Fruit fly (Drosophila melanogaster) whole organism, embryonic: ENCODE data around the gene CG4972.
A peak's percentile ranks its signal among the peaks of the same experiment; 100 is the strongest.

Experiments used
- Atf-2 ChIP-seq: fragments of 200-800 bp; sonication (Bioruptor generic); optimal IDR thresholded peaks from 2 replicates; lab custom pipeline; 2016; ENCODE audit warnings: missing biosample characterization, missing genetic modification characterization
- CG10959 ChIP-seq: fragments of 200-800 bp; sonication (Bioruptor generic); IDR thresholded peaks from 2 replicates; pipeline ENCODE4 v1.3.6; 2022; ENCODE audit warnings: missing biosample characterization, missing genetic modification characterization
- CG11247 ChIP-seq: fragments of 200-800 bp; sonication (Bioruptor generic); IDR thresholded peaks from 2 replicates; pipeline ENCODE4 v1.3.6; 2022; ENCODE audit warnings: missing biosample characterization, missing genetic modification characterization
- CG11398 ChIP-seq: fragments of 200-800 bp; sonication (Bioruptor generic); optimal IDR thresholded peaks from 2 replicates; lab custom pipeline; 2016; ENCODE audit warnings: missing biosample characterization, missing genetic modification characterization
- CG14965 ChIP-seq: fragments of 200-800 bp; sonication (Bioruptor generic); optimal IDR thresholded peaks from 2 replicates; lab custom pipeline; 2016; ENCODE audit warnings: missing biosample characterization, missing genetic modification characterization, borderline replicate concordance
- CG1602 ChIP-seq: fragments of 200-800 bp; sonication (Bioruptor generic); optimal IDR thresholded peaks from 3 replicates; lab custom pipeline; 2016; ENCODE audit warnings: missing biosample characterization, missing genetic modification characterization
- CG1603 ChIP-seq: fragments of 200-800 bp; sonication (Bioruptor generic); optimal IDR thresholded peaks from 2 replicates; lab custom pipeline; 2019; ENCODE audit warnings: missing biosample characterization, mild to moderate bottlenecking, missing genetic modification characterization, moderate library complexity
- CG1647 ChIP-seq: fragments of 200-800 bp; sonication (Bioruptor generic); optimal IDR thresholded peaks from 3 replicates; lab custom pipeline; 2016; ENCODE audit warnings: missing biosample characterization, missing genetic modification characterization
- CG16813 ChIP-seq: fragments of 200-800 bp; sonication (Bioruptor generic); IDR thresholded peaks from 3 replicates; pipeline ENCODE4 v1.3.6; 2022; ENCODE audit warnings: missing biosample characterization, missing genetic modification characterization; ENCODE audit not compliant: partially characterized antibody
- CG2120 ChIP-seq: fragments of 200-800 bp; sonication (Bioruptor generic); optimal IDR thresholded peaks from 3 replicates; lab custom pipeline; 2016; ENCODE audit warnings: missing biosample characterization, missing genetic modification characterization
- CG4730 ChIP-seq: fragments of 200-800 bp; sonication (Bioruptor generic); IDR thresholded peaks from 2 replicates; pipeline ENCODE4 v1.3.6; 2022; ENCODE audit warnings: missing biosample characterization, missing genetic modification characterization
- CG6854 ChIP-seq: fragments of 200-800 bp; sonication (Bioruptor generic); optimal IDR thresholded peaks from 3 replicates; lab custom pipeline; 2017; ENCODE audit warnings: missing biosample characterization, mild to moderate bottlenecking, missing genetic modification characterization
- CG7786 ChIP-seq: fragments of 200-800 bp; sonication (Bioruptor generic); optimal IDR thresholded peaks from 2 replicates; lab custom pipeline; 2016; ENCODE audit warnings: missing biosample characterization, missing genetic modification characterization
- CG7963 ChIP-seq: fragments of 200-800 bp; sonication (Bioruptor generic); IDR thresholded peaks from 3 replicates; pipeline ENCODE4 v1.3.6; 2022; ENCODE audit warnings: missing biosample characterization, missing genetic modification characterization; ENCODE audit not compliant: partially characterized antibody
- CG8359 ChIP-seq: fragments of 200-800 bp; sonication (Bioruptor generic); optimal IDR thresholded peaks from 2 replicates; lab custom pipeline; 2017; ENCODE audit warnings: missing biosample characterization, mild to moderate bottlenecking, missing genetic modification characterization, borderline replicate concordance
- CG8765 ChIP-seq: fragments of 200-800 bp; sonication (Bioruptor generic); IDR thresholded peaks from 2 replicates; pipeline ENCODE4 v1.3.6; 2022; ENCODE audit warnings: missing biosample characterization, missing genetic modification characterization
- CkIIα-i1 ChIP-seq: fragments of 200-800 bp; sonication (Bioruptor generic); IDR thresholded peaks from 2 replicates; pipeline ENCODE4 v1.3.6; 2022; ENCODE audit warnings: missing biosample characterization, missing genetic modification characterization
- Dip3 ChIP-seq: fragments of 200-800 bp; sonication (Bioruptor generic); optimal IDR thresholded peaks from 3 replicates; lab custom pipeline; 2016; ENCODE audit warnings: missing biosample characterization, missing genetic modification characterization
- Dref ChIP-seq: fragments of 200-800 bp; sonication (Bioruptor generic); IDR thresholded peaks from 2 replicates; pipeline ENCODE4 v1.3.6; 2022; ENCODE audit warnings: missing biosample characterization, missing genetic modification characterization
- E2f2 ChIP-seq: fragments of 200-800 bp; sonication (Bioruptor generic); IDR thresholded peaks from 2 replicates; pipeline ENCODE4 v1.3.6; 2022; ENCODE audit warnings: missing biosample characterization, missing genetic modification characterization
- HLHmδ ChIP-seq: fragments of 200-800 bp; sonication (Bioruptor generic); optimal IDR thresholded peaks from 2 replicates; lab custom pipeline; 2018; ENCODE audit warnings: missing biosample characterization, mild to moderate bottlenecking, missing genetic modification characterization, moderate library complexity
- HmgZ ChIP-seq: fragments of 200-800 bp; sonication (Bioruptor generic); optimal IDR thresholded peaks from 2 replicates; lab custom pipeline; 2018; ENCODE audit warnings: missing biosample characterization, mild to moderate bottlenecking, missing genetic modification characterization
- Hr3 ChIP-seq: fragments of 200-800 bp; sonication (Bioruptor generic); optimal IDR thresholded peaks from 3 replicates; lab custom pipeline; 2016; ENCODE audit warnings: missing biosample characterization, missing genetic modification characterization
- Hsf ChIP-seq: fragments of 200-800 bp; sonication (Bioruptor generic); optimal IDR thresholded peaks from 3 replicates; lab custom pipeline; 2016; ENCODE audit warnings: missing biosample characterization, missing genetic modification characterization
- MESR4 ChIP-seq: fragments of 200-800 bp; sonication (Bioruptor generic); optimal IDR thresholded peaks from 2 replicates; lab custom pipeline; 2018; ENCODE audit warnings: missing biosample characterization, mild to moderate bottlenecking, missing genetic modification characterization, moderate library complexity
- NFAT ChIP-seq: fragments of 200-800 bp; sonication (Bioruptor generic); IDR thresholded peaks from 2 replicates; pipeline ENCODE4 v1.3.6; 2022; ENCODE audit warnings: missing biosample characterization, missing genetic modification characterization
- Nf-YB ChIP-seq: fragments of 200-800 bp; sonication (Bioruptor generic); optimal IDR thresholded peaks from 3 replicates; lab custom pipeline; 2019; ENCODE audit warnings: missing biosample characterization, mild to moderate bottlenecking, missing genetic modification characterization, moderate library complexity
- Sox102F ChIP-seq: fragments of 200-800 bp; sonication (Bioruptor generic); optimal IDR thresholded peaks from 2 replicates; lab custom pipeline; 2018; ENCODE audit warnings: missing biosample characterization, mild to moderate bottlenecking, missing genetic modification characterization, moderate library complexity
- al ChIP-seq: fragments of 200-800 bp; sonication (Bioruptor generic); IDR thresholded peaks from 2 replicates; pipeline ENCODE4 v1.3.6; 2022; ENCODE audit warnings: missing biosample characterization, missing genetic modification characterization
- amos ChIP-seq: fragments of 200-800 bp; sonication (Bioruptor generic); IDR thresholded peaks from 2 replicates; pipeline ENCODE4 v1.3.6; 2022; ENCODE audit warnings: missing biosample characterization, missing genetic modification characterization; ENCODE audit not compliant: partially characterized antibody
- bbx ChIP-seq: fragments of 200-800 bp; sonication (Bioruptor generic); IDR thresholded peaks from 2 replicates; pipeline ENCODE4 v1.3.6; 2022; ENCODE audit warnings: missing biosample characterization, missing genetic modification characterization; ENCODE audit not compliant: partially characterized antibody
- bsh ChIP-seq, 2 experiments: fragments of 200-800 bp; sonication (Bioruptor generic); optimal IDR thresholded peaks; 2 replicates each; lab custom pipeline; 2017 to 2018; ENCODE audit warnings: mild to moderate bottlenecking in 2 of 2, missing biosample characterization in 2 of 2, missing genetic modification characterization in 2 of 2, moderate library complexity in 1 of 2
- dan ChIP-seq: fragments of 200-800 bp; sonication (Bioruptor generic); IDR thresholded peaks from 2 replicates; pipeline ENCODE4 v1.3.6; 2022; ENCODE audit warnings: missing biosample characterization, missing genetic modification characterization
- disco-r ChIP-seq: fragments of 200-800 bp; sonication (Bioruptor generic); optimal IDR thresholded peaks from 2 replicates; lab custom pipeline; 2016; ENCODE audit warnings: missing biosample characterization, missing genetic modification characterization
- grau ChIP-seq: fragments of 200-800 bp; optimal IDR thresholded peaks from 3 replicates; lab custom pipeline; 2019; ENCODE audit warnings: missing biosample characterization, mild to moderate bottlenecking, missing genetic modification characterization, moderate library complexity
- gro ChIP-seq: fragments of 200-800 bp; sonication (Bioruptor generic); optimal IDR thresholded peaks from 2 replicates; lab custom pipeline; 2016; ENCODE audit warnings: missing biosample characterization, missing genetic modification characterization
- hb ChIP-seq: fragments of 200-800 bp; sonication (Bioruptor generic); IDR thresholded peaks from 3 replicates; pipeline ENCODE4 v1.3.6; 2022; ENCODE audit warnings: missing biosample characterization, missing genetic modification characterization; ENCODE audit not compliant: partially characterized antibody
- her ChIP-seq: fragments of 200-800 bp; sonication (Bioruptor generic); optimal IDR thresholded peaks from 2 replicates; lab custom pipeline; 2016; ENCODE audit warnings: missing biosample characterization, missing genetic modification characterization
- hkb ChIP-seq, 2 experiments: fragments of 200-800 bp in 1 of 2; fragments of >200 bp in 1 of 2; sonication (Bioruptor generic) in 1 of 2; IDR thresholded peaks in 1 of 2; optimal IDR thresholded peaks in 1 of 2; 2 replicates each; pipeline versions ENCODE4 v1.3.6 to Lab custom; 2017 to 2022; ENCODE audit warnings: missing biosample characterization in 1 of 2, missing genetic modification characterization in 1 of 2
- insv ChIP-seq, 2 experiments: fragments of 200-800 bp; sonication (Bioruptor generic); optimal IDR thresholded peaks; 3 replicates each; lab custom pipeline; 2016 to 2018; ENCODE audit warnings: missing biosample characterization in 2 of 2, missing genetic modification characterization in 2 of 2
- inv ChIP-seq: fragments of 200-800 bp; sonication (Bioruptor generic); IDR thresholded peaks from 2 replicates; pipeline ENCODE4 v1.3.6; 2022; ENCODE audit warnings: missing biosample characterization, missing genetic modification characterization; ENCODE audit not compliant: partially characterized antibody
- kni ChIP-seq: fragments of 200-800 bp; sonication (Bioruptor generic); optimal IDR thresholded peaks from 3 replicates; lab custom pipeline; 2017; ENCODE audit warnings: mild to moderate bottlenecking, missing biosample characterization, missing genetic modification reagents, missing genetic modification characterization
- luna ChIP-seq: fragments of 200-800 bp; sonication (Bioruptor generic); optimal IDR thresholded peaks from 2 replicates; lab custom pipeline; 2016; ENCODE audit warnings: missing biosample characterization, missing genetic modification characterization
- phol ChIP-seq: fragments of 200-800 bp; sonication (Bioruptor generic); optimal IDR thresholded peaks from 3 replicates; lab custom pipeline; 2018; ENCODE audit warnings: missing biosample characterization, mild to moderate bottlenecking, missing genetic modification characterization, moderate library complexity
- pzg ChIP-seq: fragments of 200-800 bp; sonication (Bioruptor generic); optimal IDR thresholded peaks from 3 replicates; lab custom pipeline; 2018; ENCODE audit warnings: missing biosample characterization, mild to moderate bottlenecking, missing genetic modification characterization, moderate library complexity
- sd ChIP-seq: fragments of 200-800 bp; sonication (Bioruptor generic); optimal IDR thresholded peaks from 3 replicates; lab custom pipeline; 2018; ENCODE audit warnings: missing biosample characterization, mild to moderate bottlenecking, missing genetic modification characterization, moderate library complexity
- sens ChIP-seq: fragments of 200-800 bp; sonication (Bioruptor generic); peaks from one replicate; lab custom pipeline; 2016; ENCODE audit warnings: missing biosample characterization, missing genetic modification characterization
- tll ChIP-seq, 2 experiments: fragments of 200-800 bp in 1 of 2; fragments of >200 bp in 1 of 2; sonication (Bioruptor generic) in 1 of 2; optimal IDR thresholded peaks; 2 replicates each; lab custom pipeline; 2017 to 2019; ENCODE audit warnings: missing biosample characterization in 2 of 2, missing genetic modification characterization in 2 of 2, mild to moderate bottlenecking in 1 of 2, moderate library complexity in 1 of 2
- tup ChIP-seq: fragments of 200-800 bp; sonication (Bioruptor generic); optimal IDR thresholded peaks from 2 replicates; lab custom pipeline; 2016; ENCODE audit warnings: missing biosample characterization, mild to moderate bottlenecking, missing genetic modification characterization, moderate library complexity
- zfh2 ChIP-seq: fragments of 200-800 bp; sonication (Bioruptor generic); optimal IDR thresholded peaks from 2 replicates; lab custom pipeline; 2016; ENCODE audit warnings: missing biosample characterization, missing genetic modification characterization

CG4972 gene

dm6 chr2L:10278658-10279057 lies 35.9 kb upstream of the CG4972 start, which contains the start of gene Utx (continued):
- TF ChIP-seq insv (GFP tag; optimal IDR thresholded peaks at IDR 0.05; lab: Kevin White, UChicago), result no peak
- peak; percentile 91 for TF ChIP-seq amos (GFP tag; lab: Robert Waterston, UW)
- TF ChIP-seq MESR4 (GFP tag; lab: Kevin White, UChicago), result peak; percentile 31
- TF ChIP-seq Hr3 (GFP tag; lab: Kevin White, UChicago), result no peak
- no peak for TF ChIP-seq luna (GFP tag; lab: Kevin White, UChicago)
- no peak for TF ChIP-seq Sox102F (GFP tag; lab: Kevin White, UChicago)
- no peak for TF ChIP-seq kni (GFP tag; lab: Kevin White, UChicago)
- TF ChIP-seq phol (tag; lab: Kevin White, UChicago), result peak; percentile 29
- TF ChIP-seq CG4730 (GFP tag; lab: Robert Waterston, UW), result no peak
- no peak for TF ChIP-seq Hsf (GFP tag; lab: Kevin White, UChicago)
- peak; percentile 77 for TF ChIP-seq pzg (GFP tag; lab: Kevin White, UChicago)
- no peak for TF ChIP-seq her (GFP tag; lab: Kevin White, UChicago)
- TF ChIP-seq inv (GFP tag; lab: Robert Waterston, UW), result peak; percentile 88
- no peak for TF ChIP-seq hkb (optimal IDR thresholded peaks at IDR 0.05; lab: Kevin White, UChicago)
- 0 out of 2 replicates have a peak, but pooled peaks have one; percentile 18 for TF ChIP-seq hkb (GFP tag; IDR thresholded peaks at IDR 0.05; lab: Robert Waterston, UW)
- no peak for TF ChIP-seq CG1647
- TF ChIP-seq CG14965 (GFP tag; lab: Kevin White, UChicago), result no peak
- TF ChIP-seq Dref (GFP tag; lab: Robert Waterston, UW), result peak; percentile 80
- TF ChIP-seq tup, result no peak
- TF ChIP-seq grau (tag; lab: Kevin White, UChicago), result no peak
- no peak for TF ChIP-seq CG11398 (GFP tag; lab: Kevin White, UChicago)
- no peak for TF ChIP-seq NFAT
- TF ChIP-seq CG6854 (GFP tag; lab: Kevin White, UChicago), result no peak
- no peak for TF ChIP-seq CG11247 (GFP tag; lab: Robert Waterston, UW)
- peak; percentile 3 for TF ChIP-seq HmgZ (tag; lab: Kevin White, UChicago)
- TF ChIP-seq CG1602, result no peak
- TF ChIP-seq Atf-2 (GFP tag; lab: Kevin White, UChicago), result no peak
- TF ChIP-seq CG8765 (GFP tag; lab: Robert Waterston, UW), result no peak
- TF ChIP-seq zfh2 (GFP tag; lab: Kevin White, UChicago), result no peak
- TF ChIP-seq tll (GFP tag; optimal IDR thresholded peaks at IDR 0.05; lab: Kevin White, UChicago), result no peak
- TF ChIP-seq CG2120, result no peak
- TF ChIP-seq Nf-YB, result no peak
- TF ChIP-seq HLHmδ, result no peak
- no peak for TF ChIP-seq bsh (GFP tag; optimal IDR thresholded peaks at IDR 0.05; lab: Kevin White, UChicago)
- TF ChIP-seq bbx (GFP tag; lab: Robert Waterston, UW), result peak; percentile 87
- TF ChIP-seq CG8359 (GFP tag; lab: Kevin White, UChicago), result no peak
- no peak for TF ChIP-seq disco-r (GFP tag; lab: Kevin White, UChicago)
- TF ChIP-seq sens (GFP tag; lab: Kevin White, UChicago), result no peak
- no peak for TF ChIP-seq sd (tag; lab: Kevin White, UChicago)
- TF ChIP-seq CG1603 (tag; lab: Kevin White, UChicago), result no peak
- TF ChIP-seq CG7963 (GFP tag; lab: Robert Waterston, UW), result peak; percentile 51; the same call in 1 of the 3 replicates
- no peak for TF ChIP-seq Dip3 (GFP tag; lab: Kevin White, UChicago)
- no peak for TF ChIP-seq CkIIα-i1 (GFP tag; lab: Robert Waterston, UW)
- peak; percentile 89 for TF ChIP-seq CG16813 (GFP tag; lab: Robert Waterston, UW)
- TF ChIP-seq CG7786 (GFP tag; lab: Kevin White, UChicago), result no peak
- no peak for TF ChIP-seq al
- peak; percentile 79 for TF ChIP-seq E2f2
- TF ChIP-seq gro, result peak; percentile 61
- no peak for TF ChIP-seq dan (GFP tag; lab: Robert Waterston, UW)
- peak; percentile 53; the same call in 2 of the 3 replicates for TF ChIP-seq hb (GFP tag; lab: Robert Waterston, UW)
- no peak for TF ChIP-seq CG10959
